Worm (Caenorhabditis elegans) whole organism, late embryonic: ENCODE data around the gene sdz-36.

ENCODE experiments used
- C08G9.2 ChIP-seq: sonication (generic microtip); optimal IDR thresholded peaks from 2 replicates; lab custom pipeline; 2016; ENCODE audit warnings: mild to moderate bottlenecking, missing genetic modification characterization, moderate library complexity, missing compliant biosample characterization
- ama-1 ChIP-seq: fragments of 150-350 bp; optimal IDR thresholded peaks from 2 replicates; lab custom pipeline; 2014
- dve-1 ChIP-seq: sonication (generic microtip); optimal IDR thresholded peaks from 2 replicates; lab custom pipeline; 2017; ENCODE audit warnings: antibody characterized with exemption, mild to moderate bottlenecking, missing genetic modification characterization, missing compliant biosample characterization
- elt-2 ChIP-seq: sonication (generic microtip); optimal IDR thresholded peaks from 2 replicates; lab custom pipeline; 2016; ENCODE audit warnings: missing genetic modification reagents, missing genetic modification characterization, missing compliant biosample characterization
- ets-4 ChIP-seq: sonication (generic microtip); optimal IDR thresholded peaks from 2 replicates; lab custom pipeline; 2016; ENCODE audit warnings: missing genetic modification characterization, missing compliant biosample characterization
- madf-2 ChIP-seq: sonication (generic microtip); optimal IDR thresholded peaks from 2 replicates; lab custom pipeline; 2017; ENCODE audit warnings: missing genetic modification characterization, missing compliant biosample characterization
- mec-3 ChIP-seq: sonication (generic microtip); optimal IDR thresholded peaks from 2 replicates; lab custom pipeline; 2016; ENCODE audit warnings: borderline replicate concordance, missing genetic modification characterization, missing compliant biosample characterization
- nfya-1 ChIP-seq: sonication (generic microtip); optimal IDR thresholded peaks from 2 replicates; lab custom pipeline; 2017; ENCODE audit warnings: missing genetic modification characterization, mild to moderate bottlenecking, missing compliant biosample characterization, antibody characterized with exemption, moderate library complexity
- nhr-11 ChIP-seq: fragments of 150-350 bp; optimal IDR thresholded peaks from 2 replicates; lab custom pipeline; 2014; ENCODE audit warnings: missing biosample characterization, missing genetic modification characterization
- pag-3 ChIP-seq: sonication (generic microtip); optimal IDR thresholded peaks from 2 replicates; lab custom pipeline; 2016; ENCODE audit warnings: missing compliant biosample characterization, missing genetic modification characterization, borderline replicate concordance
- pha-4 ChIP-seq: fragments of 150-350 bp; optimal IDR thresholded peaks from 2 replicates; lab custom pipeline; 2018; ENCODE audit warnings: missing biosample characterization, missing genetic modification reagents, missing genetic modification characterization
- tbx-2 ChIP-seq: sonication (generic microtip); optimal IDR thresholded peaks from 2 replicates; lab custom pipeline; 2016; ENCODE audit warnings: missing genetic modification characterization, missing compliant biosample characterization
- tbx-7 ChIP-seq: sonication (generic microtip); optimal IDR thresholded peaks from 2 replicates; lab custom pipeline; 2016; ENCODE audit warnings: missing genotype, missing genetic modification characterization, missing compliant biosample characterization

DNA sequence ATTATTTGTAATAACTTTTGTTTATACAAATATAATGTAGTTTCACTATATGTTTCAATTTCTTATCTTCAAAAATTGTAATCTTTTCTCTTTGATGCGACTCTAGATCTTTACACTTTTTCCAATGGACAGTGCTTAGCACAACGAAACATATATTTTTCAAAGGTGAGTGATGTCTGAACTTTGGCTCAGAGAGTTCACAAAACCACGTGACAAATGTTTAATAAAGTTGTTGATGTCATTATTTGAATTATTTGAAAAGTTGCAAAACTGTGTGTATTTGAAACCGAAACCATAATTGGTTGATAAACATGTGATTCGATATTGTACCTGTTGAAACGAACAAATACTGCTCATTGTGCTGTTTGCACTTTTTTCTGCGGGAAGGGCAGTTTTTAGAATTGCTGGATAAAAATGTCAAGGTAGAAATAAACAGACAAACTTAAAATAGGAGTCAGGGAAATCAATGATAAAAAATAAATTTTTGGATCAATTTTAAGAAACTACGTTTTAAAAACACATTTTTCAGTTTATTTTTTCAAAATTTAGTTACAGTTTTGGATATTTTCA is 22.6 kb upstream of the sdz-36 start:
- no peak for TF ChIP-seq elt-2 (tag; lab: Kevin White, UChicago)
- no peak for TF ChIP-seq mec-3 (tag; lab: Kevin White, UChicago)
- no peak for TF ChIP-seq pag-3 (tag; lab: Kevin White, UChicago)
- no peak for TF ChIP-seq tbx-2 (tag; lab: Kevin White, UChicago)
- no peak for TF ChIP-seq pha-4
- TF ChIP-seq ama-1: no peak
- no peak for TF ChIP-seq dve-1 (tag; lab: Kevin White, UChicago)
- no peak for TF ChIP-seq C08G9.2 (tag; lab: Kevin White, UChicago)
- no peak for TF ChIP-seq tbx-7 (tag; lab: Kevin White, UChicago)
- TF ChIP-seq ets-4 (tag; lab: Kevin White, UChicago): no peak
- TF ChIP-seq nfya-1: no peak
- no peak for TF ChIP-seq nhr-11 (tag; lab: Kevin White, UChicago)
- no peak for TF ChIP-seq madf-2 (tag; lab: Kevin White, UChicago)
